Fruit fly (Drosophila melanogaster): ENCODE results near the gene Coq6.
A peak's percentile ranks its signal among the peaks of the same experiment; 100 is the strongest.

Gene Coq6

DNA sequence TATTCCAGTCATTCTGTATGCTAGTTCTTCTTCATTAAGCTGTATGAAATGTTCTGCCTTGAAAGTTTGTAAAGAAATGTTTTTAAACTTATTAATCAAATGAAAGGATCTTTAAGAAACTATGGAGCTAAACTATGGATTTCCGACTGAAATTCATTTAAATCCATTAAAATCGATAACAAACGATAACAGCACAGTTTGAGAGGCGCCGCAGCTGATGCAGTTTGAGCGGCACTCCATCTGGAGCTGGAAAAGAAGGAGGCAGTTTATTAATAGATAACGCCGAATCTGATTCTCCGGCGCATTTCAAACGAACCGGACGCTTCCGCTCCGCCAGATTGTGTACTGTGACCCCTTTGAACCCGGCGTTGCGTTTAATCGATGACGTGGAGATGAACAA, 4.2 kb downstream of the Coq6 start, which contains the start of gene CG31915 (continued):
- TF ChIP-seq CG4424 (GFP tag; optimal IDR thresholded peaks at IDR 0.05) (no peak), sima (GFP tag; optimal IDR thresholded peaks at IDR 0.05) (no peak), CG7987 (GFP tag; optimal IDR thresholded peaks at IDR 0.05) (no peak), tin (GFP tag; optimal IDR thresholded peaks at IDR 0.05) (no peak), CG9797 (GFP tag; optimal IDR thresholded peaks at IDR 0.05) (no peak), CG12769 (tag; optimal IDR thresholded peaks at IDR 0.05) (no peak), CG11093 (GFP tag; IDR thresholded peaks at IDR 0.05) (no peak), CG12299 (tag; optimal IDR thresholded peaks at IDR 0.05) (no peak), CG13424 (tag; optimal IDR thresholded peaks at IDR 0.05) (no peak), CG7963 (GFP tag; IDR thresholded peaks at IDR 0.05; ENCODE audit: partially characterized antibody) (peak; percentile 83; the same call in 2 of the 3 replicates), Bgb (GFP tag; IDR thresholded peaks at IDR 0.05; ENCODE audit: partially characterized antibody) (peak; percentile 83), Mes4 (GFP tag; optimal IDR thresholded peaks at IDR 0.05) (no peak), CG4328 (GFP tag; optimal IDR thresholded peaks at IDR 0.05) (no peak), dan (GFP tag; IDR thresholded peaks at IDR 0.05) (no peak), Lhr (GFP tag; optimal IDR thresholded peaks at IDR 0.05) (no peak), CG31441 (GFP tag; IDR thresholded peaks at IDR 0.05) (no peak), Doc3 (GFP tag; IDR thresholded peaks at IDR 0.05; ENCODE audit: partially characterized antibody) (peak; percentile 53; the same call in 2 of the 3 replicates), lov (optimal IDR thresholded peaks at IDR 0.05) (no peak), lov (GFP tag; IDR thresholded peaks at IDR 0.05) (no peak), repo (GFP tag; optimal IDR thresholded peaks at IDR 0.05) (no peak), CG33213 (GFP tag; optimal IDR thresholded peaks at IDR 0.05) (no peak), Taf1 (GFP tag; IDR thresholded peaks at IDR 0.05) (no peak), tna (GFP tag; IDR thresholded peaks at IDR 0.05; ENCODE audit: partially characterized antibody) (peak; percentile 85), CG30403 (GFP tag; optimal IDR thresholded peaks at IDR 0.05) (no peak), usp (GFP tag; optimal IDR thresholded peaks at IDR 0.05) (no peak), CG12659 (GFP tag; optimal IDR thresholded peaks at IDR 0.05) (no peak), pnt (GFP tag; optimal IDR thresholded peaks at IDR 0.05) (no peak), tup (GFP tag; optimal IDR thresholded peaks at IDR 0.05) (no peak), CG32532 (GFP tag; IDR thresholded peaks at IDR 0.05) (no peak), zen2 (GFP tag; IDR thresholded peaks at IDR 0.05; ENCODE audit: partially characterized antibody) (peak; percentile 61; the same call in 2 of the 3 replicates), ase (GFP tag; IDR thresholded peaks at IDR 0.05) (no peak), bab2 (GFP tag; optimal IDR thresholded peaks at IDR 0.05) (no peak), CG14965 (GFP tag; optimal IDR thresholded peaks at IDR 0.05; ENCODE audit: borderline replicate concordance) (no peak), ro (GFP tag; IDR thresholded peaks at IDR 0.05) (no peak), CG16813 (GFP tag; IDR thresholded peaks at IDR 0.05; ENCODE audit: partially characterized antibody) (peak; percentile 69), CG8290 (GFP tag; optimal IDR thresholded peaks at IDR 0.05) (no peak), CG8290 (tag; optimal IDR thresholded peaks at IDR 0.05) (no peak), stwl (tag; optimal IDR thresholded peaks at IDR 0.05) (peak; percentile 72), CG16815 (GFP tag; optimal IDR thresholded peaks at IDR 0.05) (no peak), CG3838 (GFP tag; optimal IDR thresholded peaks at IDR 0.05) (no peak), CG34422 (GFP tag; IDR thresholded peaks at IDR 0.05) (peak; percentile 47; the same call in 1 of the 3 replicates), zfh2 (GFP tag; optimal IDR thresholded peaks at IDR 0.05) (no peak), CG1603 (tag; optimal IDR thresholded peaks at IDR 0.05) (no peak), CG3407 (GFP tag; optimal IDR thresholded peaks at IDR 0.05) (no peak), Opbp (GFP tag; IDR thresholded peaks at IDR 0.05; ENCODE audit: partially characterized antibody) (peak; percentile 75), onecut (GFP tag; IDR thresholded peaks at IDR 0.05) (no peak), Doc2 (GFP tag; IDR thresholded peaks at IDR 0.05) (no peak), CG14014 (GFP tag; IDR thresholded peaks at IDR 0.05) (no peak), Hmr (GFP tag; optimal IDR thresholded peaks at IDR 0.05) (no peak), CG7839 (tag; optimal IDR thresholded peaks at IDR 0.05) (no peak), MESR4 (GFP tag; optimal IDR thresholded peaks at IDR 0.05) (peak; percentile 54), Awh (GFP tag; IDR thresholded peaks at IDR 0.05) (no peak)

Measured in whole organism, embryonic.